Worm (Caenorhabditis elegans): ENCODE measurements around the gene pld-1.

DNA sequence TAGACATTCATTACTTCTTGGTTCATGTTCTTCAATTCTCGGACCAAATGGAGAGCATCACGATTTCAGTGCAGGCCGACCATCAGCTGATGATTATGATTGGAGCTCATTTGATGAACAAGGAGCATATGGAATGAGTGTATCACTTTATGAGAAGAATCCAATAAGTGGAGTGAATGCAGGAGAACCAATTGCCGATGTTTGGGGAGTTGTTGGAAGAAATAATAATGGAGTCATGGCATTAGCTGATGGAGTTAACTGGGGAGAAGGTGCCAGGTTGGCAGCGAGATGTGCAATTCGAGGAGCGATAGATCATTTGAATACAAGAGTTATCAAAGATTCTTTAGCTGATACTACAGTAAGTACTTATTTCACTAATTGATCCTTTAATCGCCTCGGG, 40.7 kb downstream of the pld-1 start:
- no peak for TF ChIP-seq tab-1 (GFP tag; IDR thresholded peaks at IDR 0.05)
- no peak for TF ChIP-seq T22C8.4 (GFP tag; IDR thresholded peaks at IDR 0.05)

Measured in whole organism, midembryonic.